Fruit fly (Drosophila melanogaster) whole organism, adult: ENCODE measurements around the gene CG42335.

Experiments used
- CG11617 ChIP-seq: fragments of 200-800 bp; sonication (Bioruptor generic); optimal IDR thresholded peaks from 2 replicates; lab custom pipeline; 2017; ENCODE audit warnings: mild to moderate bottlenecking, missing biosample characterization, missing genetic modification reagents, missing genetic modification characterization
- CG12768 ChIP-seq: fragments of 200-800 bp; sonication (Bioruptor generic); optimal IDR thresholded peaks from 2 replicates; lab custom pipeline; 2017; ENCODE audit warnings: missing biosample characterization, missing genetic modification characterization, mild to moderate bottlenecking, moderate library complexity, missing genetic modification reagents
- CG14711 ChIP-seq: fragments of 200-800 bp; sonication (Bioruptor generic); optimal IDR thresholded peaks from 2 replicates; lab custom pipeline; 2018; ENCODE audit warnings: missing biosample characterization, mild to moderate bottlenecking, missing genetic modification characterization, moderate library complexity
- CG1620 ChIP-seq: fragments of 200-800 bp; sonication (Bioruptor generic); optimal IDR thresholded peaks from 2 replicates; lab custom pipeline; 2016; ENCODE audit warnings: missing biosample characterization, missing genetic modification characterization
- CG33017 ChIP-seq: fragments of 200-800 bp; sonication (Bioruptor generic); optimal IDR thresholded peaks from 2 replicates; lab custom pipeline; 2018; ENCODE audit warnings: missing biosample characterization, mild to moderate bottlenecking, missing genetic modification characterization, moderate library complexity
- CG5204 ChIP-seq: fragments of 200-800 bp; sonication (Bioruptor generic); optimal IDR thresholded peaks from 2 replicates; lab custom pipeline; 2016; ENCODE audit warnings: missing biosample characterization, missing genetic modification characterization
- CG7045 ChIP-seq: fragments of 200-800 bp; sonication (Bioruptor generic); optimal IDR thresholded peaks from 2 replicates; lab custom pipeline; 2017; ENCODE audit warnings: missing biosample characterization, mild to moderate bottlenecking, missing genetic modification characterization
- CG7101 ChIP-seq: fragments of 200-800 bp; sonication (Bioruptor generic); optimal IDR thresholded peaks from 2 replicates; lab custom pipeline; 2018; ENCODE audit warnings: missing biosample characterization, mild to moderate bottlenecking, missing genetic modification characterization, moderate library complexity
- Clk ChIP-seq: fragments of 200-800 bp; sonication (Bioruptor generic); optimal IDR thresholded peaks from 2 replicates; lab custom pipeline; 2017; ENCODE audit warnings: missing biosample characterization, missing genetic modification characterization
- Crg-1 ChIP-seq: fragments of 200-800 bp; sonication (Bioruptor generic); optimal IDR thresholded peaks from 2 replicates; lab custom pipeline; 2016; ENCODE audit warnings: missing biosample characterization, missing genetic modification characterization
- Hr96 ChIP-seq: fragments of 200-800 bp; sonication (Bioruptor generic); optimal IDR thresholded peaks from 2 replicates; lab custom pipeline; 2016; ENCODE audit warnings: missing biosample characterization, missing genetic modification characterization
- Mnt ChIP-seq: fragments of 200-800 bp; sonication (Bioruptor generic); optimal IDR thresholded peaks from 2 replicates; lab custom pipeline; 2016; ENCODE audit warnings: missing biosample characterization, mild to moderate bottlenecking, missing genetic modification characterization
- bab1 ChIP-seq: fragments of 200-800 bp; sonication (Bioruptor generic); optimal IDR thresholded peaks from 3 replicates; lab custom pipeline; 2019; ENCODE audit warnings: missing biosample characterization, mild to moderate bottlenecking, missing genetic modification characterization, moderate library complexity
- cic ChIP-seq: fragments of 200-800 bp; sonication (Bioruptor generic); optimal IDR thresholded peaks from 2 replicates; lab custom pipeline; 2017; ENCODE audit warnings: missing biosample characterization, mild to moderate bottlenecking, missing genetic modification characterization, moderate library complexity
- cnc ChIP-seq, 2 experiments: fragments of >200 bp; optimal IDR thresholded peaks; 2 replicates each; lab custom pipeline; 2017
- kay ChIP-seq: fragments of 200-800 bp; sonication (Bioruptor generic); peaks from one replicate; lab custom pipeline; 2016; ENCODE audit warnings: missing biosample characterization, missing genetic modification characterization, borderline replicate concordance
- ovo ChIP-seq: fragments of 200-800 bp; sonication (Bioruptor generic); optimal IDR thresholded peaks from 2 replicates; lab custom pipeline; 2016; ENCODE audit warnings: missing biosample characterization, missing genetic modification characterization
- pad ChIP-seq: fragments of 200-800 bp; sonication (Bioruptor generic); optimal IDR thresholded peaks from 3 replicates; lab custom pipeline; 2017; ENCODE audit warnings: missing biosample characterization, missing genetic modification characterization, mild to moderate bottlenecking, moderate library complexity, missing genetic modification reagents
- tj ChIP-seq: fragments of 200-800 bp; sonication (Bioruptor generic); optimal IDR thresholded peaks from 3 replicates; lab custom pipeline; 2017; ENCODE audit warnings: missing biosample characterization, mild to moderate bottlenecking, missing genetic modification characterization, moderate library complexity
- toe ChIP-seq: fragments of 200-800 bp; sonication (Bioruptor generic); optimal IDR thresholded peaks from 2 replicates; lab custom pipeline; 2016; ENCODE audit warnings: missing biosample characterization, missing genetic modification characterization

Gene CG42335

DNA sequence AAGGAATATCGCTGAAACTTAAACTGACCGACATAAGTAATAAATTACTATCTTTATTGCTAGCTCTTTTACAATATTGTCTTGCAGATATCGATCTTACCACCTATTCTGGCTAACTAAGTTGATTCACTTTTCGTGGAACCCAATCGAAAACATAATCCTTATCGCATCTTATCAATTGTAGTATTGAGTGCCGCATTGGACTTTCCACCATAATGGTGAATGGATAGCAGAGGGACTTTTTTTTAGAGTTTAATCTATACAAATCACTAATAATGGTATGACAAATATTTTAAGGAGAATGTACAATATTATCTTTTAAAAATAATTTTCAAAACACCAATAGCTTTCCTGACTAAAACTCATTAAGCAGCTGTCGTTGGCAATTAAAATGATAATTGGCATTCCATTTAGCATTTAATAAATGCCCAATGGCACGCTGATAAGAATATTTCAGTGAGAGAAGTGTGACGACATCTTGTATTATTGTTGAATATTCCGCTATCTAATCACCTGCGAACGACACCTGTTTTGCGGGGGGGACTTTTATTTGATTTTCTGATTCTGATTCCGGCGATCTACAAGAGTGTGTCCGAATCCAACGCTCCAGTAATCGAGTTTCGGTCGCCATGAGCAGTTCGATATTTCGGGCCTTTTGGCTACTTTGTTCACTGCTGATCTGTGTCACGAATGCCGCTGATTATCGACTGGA is at the start of gene CG42335:
Gene CG42335 (plus strand): TSS at position 620 of the 712 bp plus-strand sequence.
- TF ChIP-seq CG14711 (no peak), cnc (optimal IDR thresholded peaks at IDR 0.05; lab: Kevin White, UChicago) (no peak), bab1 (GFP tag; lab: Kevin White, UChicago) (no peak), cic (GFP tag; lab: Kevin White, UChicago) (peak; percentile 5), kay (peak; percentile 56), Crg-1 (no peak), CG11617 (GFP tag; lab: Kevin White, UChicago) (no peak)

dm6 chr3R:21719420-21719933 is 39.1 kb upstream of the CG42335 start, which contains the start of gene CG31176:
Gene CG31176 (minus strand): TSS chr3R:21719660.
- TF ChIP-seq kay (peak; percentile 66), Mnt (GFP tag; lab: Kevin White, UChicago) (no peak), Crg-1 (no peak), bab1 (GFP tag; lab: Kevin White, UChicago) (peak; percentile 4)

dm6 chr3R:21719934-21720431 is 38.6 kb upstream of the CG42335 start:
- TF ChIP-seq kay, result no peak
- peak; percentile 3 for TF ChIP-seq CG11617 (GFP tag; lab: Kevin White, UChicago)
- TF ChIP-seq Clk (GFP tag; lab: Kevin White, UChicago), result no peak
- no peak for TF ChIP-seq cic (GFP tag; lab: Kevin White, UChicago)
- TF ChIP-seq CG5204, result peak; percentile 16
- TF ChIP-seq pad (GFP tag; lab: Kevin White, UChicago), result peak; percentile 15
- peak; percentile 15 for TF ChIP-seq CG14711
- peak; percentile 28 for TF ChIP-seq CG7045 (GFP tag; lab: Kevin White, UChicago)
- no peak for TF ChIP-seq ovo (GFP tag; lab: Kevin White, UChicago)
- TF ChIP-seq Mnt (GFP tag; lab: Kevin White, UChicago), result no peak
- no peak for TF ChIP-seq Crg-1
- peak; percentile 30 for TF ChIP-seq bab1 (GFP tag; lab: Kevin White, UChicago)
- TF ChIP-seq CG12768, result no peak
- no peak for TF ChIP-seq tj (GFP tag; lab: Kevin White, UChicago)
- TF ChIP-seq CG7101, result peak; percentile 45
- no peak for TF ChIP-seq Hr96 (GFP tag; lab: Kevin White, UChicago)

dm6 chr3R:21722457-21722856 is 36.1 kb upstream of the CG42335 start:
- no peak for TF ChIP-seq tj (GFP tag; lab: Kevin White, UChicago)

DNA sequence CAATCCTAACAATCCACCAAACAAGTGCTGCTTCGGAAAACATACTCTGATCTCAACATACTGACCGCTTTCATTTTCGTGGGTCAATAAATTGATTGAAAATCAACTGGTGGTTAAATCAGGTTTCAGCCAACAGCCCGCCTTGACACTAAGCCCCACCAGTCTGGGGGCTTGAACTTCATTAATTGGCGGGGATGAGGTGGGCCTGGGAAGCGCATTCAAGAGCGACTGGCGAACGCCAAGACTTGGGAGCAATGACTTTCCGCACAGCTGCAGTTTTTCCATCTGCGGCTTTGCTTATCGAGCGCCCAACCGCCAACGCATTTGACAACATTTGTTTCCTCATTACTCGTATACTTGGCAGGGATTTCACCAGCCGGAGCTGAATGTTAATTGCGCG is 32.0 kb upstream of the CG42335 start:
- TF ChIP-seq toe (GFP tag; lab: Kevin White, UChicago) (no peak), cic (GFP tag; lab: Kevin White, UChicago) (no peak), CG7045 (GFP tag; lab: Kevin White, UChicago) (no peak), CG12768 (no peak), Crg-1 (no peak), Mnt (GFP tag; lab: Kevin White, UChicago) (no peak), cnc (optimal IDR thresholded peaks at IDR 0.05; lab: Kevin White, UChicago) (no peak), CG33017 (tag; lab: Kevin White, UChicago) (no peak), CG14711 (no peak), CG1620 (GFP tag; lab: Kevin White, UChicago) (no peak), Clk (GFP tag; lab: Kevin White, UChicago) (no peak), CG5204 (no peak), kay (no peak), tj (GFP tag; lab: Kevin White, UChicago) (no peak), Hr96 (GFP tag; lab: Kevin White, UChicago) (no peak), CG7101 (no peak), CG11617 (GFP tag; lab: Kevin White, UChicago) (no peak), bab1 (GFP tag; lab: Kevin White, UChicago) (no peak), pad (GFP tag; lab: Kevin White, UChicago) (no peak), ovo (GFP tag; lab: Kevin White, UChicago) (no peak)

- no peak for TF ChIP-seq cic (GFP tag; lab: Kevin White, UChicago)
- TF ChIP-seq kay, result no peak
- TF ChIP-seq CG7101, result no peak
- no peak for TF ChIP-seq Mnt (GFP tag; lab: Kevin White, UChicago)
- TF ChIP-seq tj (GFP tag; lab: Kevin White, UChicago), result no peak
- no peak for TF ChIP-seq Crg-1
- TF ChIP-seq Hr96 (GFP tag; lab: Kevin White, UChicago), result no peak
- TF ChIP-seq ovo (GFP tag; lab: Kevin White, UChicago), result no peak
- no peak for TF ChIP-seq CG1620 (GFP tag; lab: Kevin White, UChicago)
- TF ChIP-seq pad (GFP tag; lab: Kevin White, UChicago), result no peak
- no peak for TF ChIP-seq CG7045 (GFP tag; lab: Kevin White, UChicago)
Observed at dm6 chr3R:21730955-21731354, 27.6 kb upstream of the CG42335 start.

DNA sequence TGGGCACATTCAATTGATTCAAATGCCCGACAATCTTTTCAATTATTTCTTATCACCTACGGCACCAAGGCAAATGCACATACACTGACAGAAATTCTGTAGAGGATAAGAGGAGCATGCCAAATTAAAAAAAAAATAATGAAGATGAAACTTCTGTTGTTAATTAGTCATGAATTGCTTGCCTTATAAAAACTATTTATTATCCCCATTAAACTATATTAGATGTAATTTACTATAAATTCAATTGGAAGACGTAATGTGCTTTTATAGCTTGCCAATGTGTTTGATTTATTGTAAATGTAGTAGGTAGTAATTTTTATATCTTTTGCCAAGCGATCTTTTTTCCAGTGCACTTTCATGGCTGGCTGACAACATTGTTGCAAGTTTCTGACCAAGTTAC is 26.9 kb upstream of the CG42335 start:
- TF ChIP-seq Crg-1, result no peak
- no peak for TF ChIP-seq Mnt (GFP tag; lab: Kevin White, UChicago)
- TF ChIP-seq Clk (GFP tag; lab: Kevin White, UChicago), result no peak
- no peak for TF ChIP-seq CG11617 (GFP tag; lab: Kevin White, UChicago)
- no peak for TF ChIP-seq kay
- no peak for TF ChIP-seq CG14711
- TF ChIP-seq bab1 (GFP tag; lab: Kevin White, UChicago), result no peak
- TF ChIP-seq cic (GFP tag; lab: Kevin White, UChicago), result no peak
- no peak for TF ChIP-seq CG1620 (GFP tag; lab: Kevin White, UChicago)
- no peak for TF ChIP-seq cnc (optimal IDR thresholded peaks at IDR 0.05; lab: Kevin White, UChicago)
- TF ChIP-seq CG12768, result no peak
- TF ChIP-seq CG7045 (GFP tag; lab: Kevin White, UChicago), result no peak
- TF ChIP-seq CG7101, result no peak
- TF ChIP-seq ovo (GFP tag; lab: Kevin White, UChicago), result no peak
- TF ChIP-seq Hr96 (GFP tag; lab: Kevin White, UChicago), result no peak
- TF ChIP-seq pad (GFP tag; lab: Kevin White, UChicago), result no peak
- TF ChIP-seq CG5204, result no peak
